Fruit fly (Drosophila melanogaster) Kc167 (cell line): ENCODE measurements around the gene Uqcc1.

Experiments used
- Myc ChIP-seq: fragments of >200 bp; optimal IDR thresholded peaks from 2 replicates; lab custom pipeline; 2017; ENCODE audit warnings: missing external identifiers
- Sin3A ChIP-seq: fragments of >200 bp; optimal IDR thresholded peaks from 2 replicates; lab custom pipeline; 2018; ENCODE audit warnings: missing external identifiers
- h ChIP-seq: fragments of >200 bp; optimal IDR thresholded peaks from 3 replicates; lab custom pipeline; 2018; ENCODE audit warnings: missing external identifiers
- insv ChIP-seq: fragments of >200 bp; optimal IDR thresholded peaks from 3 replicates; lab custom pipeline; 2018; ENCODE audit warnings: missing external identifiers
- psq ChIP-seq: fragments of >200 bp; optimal IDR thresholded peaks from 2 replicates; lab custom pipeline; 2017; ENCODE audit warnings: missing external identifiers
- ttk ChIP-seq: sonication (Bioruptor generic); optimal IDR thresholded peaks from 2 replicates; lab custom pipeline; 2017; ENCODE audit warnings: missing external identifiers

Uqcc1 gene

dm6 chr3L:6947188-6947971, 10.5 kb downstream of the Uqcc1 start:
- no peak for TF ChIP-seq Sin3A
- no peak for TF ChIP-seq psq (lab: Kevin White, UChicago)
- no peak for TF ChIP-seq insv (lab: Kevin White, UChicago)
- no peak for TF ChIP-seq ttk (lab: Kevin White, UChicago)
- TF ChIP-seq h: no peak
- TF ChIP-seq Myc (lab: Kevin White, UChicago): no peak

- no peak for TF ChIP-seq Sin3A
Measured at dm6 chr3L:6945357-6945756, 12.6 kb downstream of the Uqcc1 start.

dm6 chr3L:6943948-6944319, 14.0 kb downstream of the Uqcc1 start:
- TF ChIP-seq Myc (lab: Kevin White, UChicago): no peak
- TF ChIP-seq ttk (lab: Kevin White, UChicago): no peak
- TF ChIP-seq h: no peak
- TF ChIP-seq insv (lab: Kevin White, UChicago): no peak
- no peak for TF ChIP-seq Sin3A
- no peak for TF ChIP-seq psq (lab: Kevin White, UChicago)

- no peak for TF ChIP-seq psq (lab: Kevin White, UChicago)
- no peak for TF ChIP-seq insv (lab: Kevin White, UChicago)
- no peak for TF ChIP-seq ttk (lab: Kevin White, UChicago)
- no peak for TF ChIP-seq h
- TF ChIP-seq Sin3A: no peak
- TF ChIP-seq Myc (lab: Kevin White, UChicago): no peak
Measured at dm6 chr3L:6943204-6943947, 14.5 kb downstream of the Uqcc1 start.

- TF ChIP-seq Myc (lab: Kevin White, UChicago): no peak
- no peak for TF ChIP-seq h
- no peak for TF ChIP-seq Sin3A
- no peak for TF ChIP-seq ttk (lab: Kevin White, UChicago)
- TF ChIP-seq insv (lab: Kevin White, UChicago): no peak
- no peak for TF ChIP-seq psq (lab: Kevin White, UChicago)
Measured at dm6 chr3L:6942831-6943114, 15.1 kb downstream of the Uqcc1 start, which contains the start of gene tow. TSS of gene tow (plus strand) at chr3L:6942856.

dm6 chr3L:6942103-6942830, 15.6 kb downstream of the Uqcc1 start:
- TF ChIP-seq Myc (lab: Kevin White, UChicago) (no peak), ttk (lab: Kevin White, UChicago) (no peak), Sin3A (no peak), h (no peak), insv (lab: Kevin White, UChicago) (no peak), psq (lab: Kevin White, UChicago) (no peak)

- TF ChIP-seq Myc (lab: Kevin White, UChicago) (no peak), ttk (lab: Kevin White, UChicago) (no peak), psq (lab: Kevin White, UChicago) (no peak), Sin3A (no peak), h (no peak), insv (lab: Kevin White, UChicago) (no peak)
Measured at dm6 chr3L:6934799-6935318, 23.0 kb downstream of the Uqcc1 start.

- no peak for TF ChIP-seq psq (lab: Kevin White, UChicago)
- TF ChIP-seq Sin3A: no peak
- no peak for TF ChIP-seq ttk (lab: Kevin White, UChicago)
Measured at dm6 chr3L:6932626-6933025, 25.3 kb downstream of the Uqcc1 start, which contains the start of gene CG14820. TSS of gene CG14820 (plus strand) at chr3L:6932926.

dm6 chr3L:6931850-6932249, 26.1 kb downstream of the Uqcc1 start, which contains the start of gene CG45413:
TSS of gene CG45413 (minus strand) at chr3L:6931950.
- TF ChIP-seq insv (lab: Kevin White, UChicago): no peak
- no peak for TF ChIP-seq Myc (lab: Kevin White, UChicago)
- TF ChIP-seq psq (lab: Kevin White, UChicago): no peak
- TF ChIP-seq ttk (lab: Kevin White, UChicago): no peak
- no peak for TF ChIP-seq Sin3A
- TF ChIP-seq h: no peak

dm6 chr3L:6925843-6926242, 32.1 kb downstream of the Uqcc1 start:
- TF ChIP-seq Sin3A (no peak), psq (lab: Kevin White, UChicago) (no peak), insv (lab: Kevin White, UChicago) (no peak), ttk (lab: Kevin White, UChicago) (no peak)

- TF ChIP-seq ttk (lab: Kevin White, UChicago): no peak
- TF ChIP-seq Sin3A: no peak
- no peak for TF ChIP-seq h
- TF ChIP-seq Myc (lab: Kevin White, UChicago): no peak
- no peak for TF ChIP-seq psq (lab: Kevin White, UChicago)
- no peak for TF ChIP-seq insv (lab: Kevin White, UChicago)
Measured at dm6 chr3L:6919213-6919612, 38.7 kb downstream of the Uqcc1 start.

dm6 chr3L:6914776-6915175, 43.1 kb downstream of the Uqcc1 start, which contains the start of gene Prat2:
TSS of gene Prat2 (minus strand) at chr3L:6914876.
- no peak for TF ChIP-seq psq (lab: Kevin White, UChicago)
- TF ChIP-seq Sin3A: no peak
- TF ChIP-seq Myc (lab: Kevin White, UChicago): no peak
